Worm (Caenorhabditis elegans) whole organism, L2 larva: ENCODE measurements around the gene C07E3.9.

ENCODE experiments used
- C34F6.9 ChIP-seq: fragments of 150-350 bp; optimal IDR thresholded peaks from 2 replicates; lab custom pipeline; 2014; ENCODE audit warnings: missing biosample characterization, missing genetic modification characterization
- F13H6.1 ChIP-seq: sonication (generic microtip); optimal IDR thresholded peaks from 2 replicates; lab custom pipeline; 2016; ENCODE audit warnings: missing genetic modification characterization, missing compliant biosample characterization
- R02D3.7 ChIP-seq: fragments of 150-350 bp; optimal IDR thresholded peaks from 2 replicates; lab custom pipeline; 2014; ENCODE audit warnings: missing biosample characterization, missing genetic modification characterization
- Y55F3AM.14 ChIP-seq: fragments of 200-800 bp; sonication (Bioruptor generic); optimal IDR thresholded peaks from 2 replicates; lab custom pipeline; 2018; ENCODE audit warnings: mild to moderate bottlenecking, missing genetic modification characterization, missing compliant biosample characterization
- ZK546.5 ChIP-seq: sonication (generic microtip); optimal IDR thresholded peaks from 2 replicates; lab custom pipeline; 2017; ENCODE audit warnings: missing biosample characterization, missing genetic modification characterization
- alr-1 ChIP-seq: fragments of 150-350 bp; optimal IDR thresholded peaks from 2 replicates; lab custom pipeline; 2014; ENCODE audit warnings: missing biosample characterization, missing genetic modification characterization
- aly-2 ChIP-seq: fragments of 150-350 bp; optimal IDR thresholded peaks from 2 replicates; lab custom pipeline; 2014; ENCODE audit warnings: missing biosample characterization, missing genetic modification characterization
- ama-1 ChIP-seq: fragments of 150-350 bp; optimal IDR thresholded peaks from 2 replicates; lab custom pipeline; 2018; ENCODE audit warnings: inconsistent platforms
- blmp-1 ChIP-seq: sonication (generic microtip); optimal IDR thresholded peaks from 2 replicates; lab custom pipeline; 2017; ENCODE audit warnings: missing genetic modification characterization, mild to moderate bottlenecking, missing compliant biosample characterization, antibody characterized with exemption, moderate library complexity; ENCODE audit not compliant: insufficient read depth
- ceh-16 ChIP-seq: fragments of 150-350 bp; optimal IDR thresholded peaks from 2 replicates; lab custom pipeline; 2014; ENCODE audit warnings: missing biosample characterization, missing genetic modification characterization
- ceh-82 ChIP-seq: fragments of 150-350 bp; optimal IDR thresholded peaks from 2 replicates; lab custom pipeline; 2014; ENCODE audit warnings: missing biosample characterization, missing genetic modification characterization
- crh-2 ChIP-seq: sonication (generic microtip); optimal IDR thresholded peaks from 2 replicates; lab custom pipeline; 2017; ENCODE audit warnings: missing biosample characterization, missing genetic modification characterization
- dmd-4 ChIP-seq: sonication (generic microtip); optimal IDR thresholded peaks from 2 replicates; lab custom pipeline; 2017; ENCODE audit warnings: missing biosample characterization, missing genetic modification characterization
- egl-27 ChIP-seq: sonication (generic microtip); optimal IDR thresholded peaks from 3 replicates; lab custom pipeline; 2017; ENCODE audit warnings: missing biosample characterization, missing genetic modification reagents, missing genetic modification characterization
- elt-1 ChIP-seq: fragments of 150-350 bp; optimal IDR thresholded peaks from 2 replicates; lab custom pipeline; 2014; ENCODE audit warnings: missing biosample characterization, missing genetic modification characterization
- elt-3 ChIP-seq: sonication (generic microtip); optimal IDR thresholded peaks from 2 replicates; lab custom pipeline; 2017; ENCODE audit warnings: missing biosample characterization, missing genetic modification characterization
- fos-1 ChIP-seq: fragments of 150-350 bp; optimal IDR thresholded peaks from 2 replicates; lab custom pipeline; 2014; ENCODE audit warnings: missing biosample characterization, missing genetic modification characterization
- gmeb-1 ChIP-seq: fragments of 150-350 bp; optimal IDR thresholded peaks from 2 replicates; lab custom pipeline; 2014; ENCODE audit warnings: missing biosample characterization, missing genetic modification characterization
- lin-11 ChIP-seq: fragments of 150-350 bp; sonication (generic microtip); optimal IDR thresholded peaks from 2 replicates; lab custom pipeline; 2014; ENCODE audit warnings: missing biosample characterization, missing genetic modification characterization, inconsistent platforms, mixed read lengths
- lin-13 ChIP-seq: fragments of 150-350 bp; optimal IDR thresholded peaks from 2 replicates; lab custom pipeline; 2014; ENCODE audit warnings: missing biosample characterization, missing genetic modification reagents, missing genetic modification characterization
- lin-39 ChIP-seq: fragments of 150-350 bp; optimal IDR thresholded peaks from 2 replicates; lab custom pipeline; 2014; ENCODE audit warnings: missing biosample characterization, missing genetic modification reagents, missing genetic modification characterization
- lsy-2 ChIP-seq, 2 experiments: fragments of 150-350 bp in 1 of 2; sonication (generic microtip) in 1 of 2; optimal IDR thresholded peaks; 2 replicates each; lab custom pipeline; 2014 to 2017; ENCODE audit warnings: missing biosample characterization in 2 of 2, missing genetic modification characterization in 2 of 2
- mab-5 ChIP-seq: fragments of 150-350 bp; optimal IDR thresholded peaks from 2 replicates; lab custom pipeline; 2014; ENCODE audit warnings: missing biosample characterization, missing genetic modification characterization
- mbf-1 ChIP-seq: sonication (generic microtip); optimal IDR thresholded peaks from 2 replicates; lab custom pipeline; 2017; ENCODE audit warnings: missing biosample characterization, missing genetic modification characterization
- mdl-1 ChIP-seq, 2 experiments: fragments of 150-350 bp in 1 of 2; sonication (generic microtip) in 1 of 2; optimal IDR thresholded peaks; 2 replicates each; lab custom pipeline; 2017; ENCODE audit warnings: missing biosample characterization in 2 of 2, missing genetic modification characterization in 2 of 2
- nhr-10 ChIP-seq: sonication (generic microtip); optimal IDR thresholded peaks from 2 replicates; lab custom pipeline; 2017; ENCODE audit warnings: missing biosample characterization, missing genetic modification characterization
- nhr-11 ChIP-seq: fragments of 150-350 bp; optimal IDR thresholded peaks from 2 replicates; lab custom pipeline; 2014; ENCODE audit warnings: missing biosample characterization, missing genetic modification characterization
- nhr-12 ChIP-seq: fragments of 150-350 bp; optimal IDR thresholded peaks from 2 replicates; lab custom pipeline; 2014; ENCODE audit warnings: missing biosample characterization, missing genetic modification characterization
- nhr-129 ChIP-seq: fragments of 150-350 bp; optimal IDR thresholded peaks from 2 replicates; lab custom pipeline; 2014; ENCODE audit warnings: missing biosample characterization, missing genetic modification characterization
- nhr-21 ChIP-seq: fragments of 150-350 bp; optimal IDR thresholded peaks from 2 replicates; lab custom pipeline; 2014; ENCODE audit warnings: missing biosample characterization, missing genetic modification characterization
- nhr-23 ChIP-seq: fragments of 150-350 bp; optimal IDR thresholded peaks from 2 replicates; lab custom pipeline; 2014; ENCODE audit warnings: missing biosample characterization, missing genetic modification reagents, missing genetic modification characterization
- nhr-237 ChIP-seq: fragments of 150-350 bp; optimal IDR thresholded peaks from 2 replicates; lab custom pipeline; 2014; ENCODE audit warnings: missing biosample characterization, missing genetic modification characterization
- nhr-25 ChIP-seq: fragments of 150-350 bp; sonication (generic microtip); optimal IDR thresholded peaks from 3 replicates; lab custom pipeline; 2014; ENCODE audit warnings: missing biosample characterization, missing genetic modification characterization
- nhr-6 ChIP-seq: fragments of 150-350 bp; optimal IDR thresholded peaks from 2 replicates; lab custom pipeline; 2014; ENCODE audit warnings: missing biosample characterization, missing genetic modification characterization
- nhr-77 ChIP-seq: fragments of 150-350 bp; optimal IDR thresholded peaks from 2 replicates; lab custom pipeline; 2014; ENCODE audit warnings: missing biosample characterization, missing genetic modification characterization
- peb-1 ChIP-seq: fragments of 150-350 bp; optimal IDR thresholded peaks from 2 replicates; lab custom pipeline; 2014; ENCODE audit warnings: missing biosample characterization, missing genetic modification characterization
- sem-4 ChIP-seq: fragments of 150-350 bp; optimal IDR thresholded peaks from 2 replicates; lab custom pipeline; 2014; ENCODE audit warnings: missing biosample characterization, missing genetic modification reagents, missing genetic modification characterization
- skn-1 ChIP-seq: sonication (generic microtip); optimal IDR thresholded peaks from 2 replicates; lab custom pipeline; 2017; ENCODE audit warnings: missing biosample characterization, missing genetic modification characterization
- sma-3 ChIP-seq: sonication (generic microtip); optimal IDR thresholded peaks from 2 replicates; lab custom pipeline; 2016; ENCODE audit warnings: missing genetic modification reagents, missing genetic modification characterization, missing compliant biosample characterization
- sma-9 ChIP-seq, 2 experiments: fragments of 150-350 bp in 1 of 2; sonication (generic microtip) in 1 of 2; optimal IDR thresholded peaks; 2 replicates each; lab custom pipeline; 2014 to 2016; ENCODE audit warnings: missing genetic modification characterization in 2 of 2, mild to moderate bottlenecking in 1 of 2, missing biosample characterization in 1 of 2, missing compliant biosample characterization in 1 of 2, missing genetic modification reagents in 1 of 2, moderate library complexity in 1 of 2
- snpc-4 ChIP-seq: fragments of 150-350 bp; optimal IDR thresholded peaks from 2 replicates; lab custom pipeline; 2014; ENCODE audit warnings: missing biosample characterization, missing genetic modification characterization
- unc-39 ChIP-seq: fragments of 150-350 bp; optimal IDR thresholded peaks from 2 replicates; lab custom pipeline; 2014; ENCODE audit warnings: missing biosample characterization, missing genetic modification characterization
- unc-55 ChIP-seq: fragments of 150-350 bp; sonication (generic microtip); optimal IDR thresholded peaks from 3 replicates; lab custom pipeline; 2014; ENCODE audit warnings: missing biosample characterization, missing genetic modification reagents, missing genetic modification characterization
- unc-62 ChIP-seq: fragments of 150-350 bp; optimal IDR thresholded peaks from 2 replicates; lab custom pipeline; 2014; ENCODE audit warnings: missing biosample characterization, missing genetic modification reagents, missing genetic modification characterization
- zag-1 ChIP-seq: fragments of 150-350 bp; optimal IDR thresholded peaks from 2 replicates; lab custom pipeline; 2014; ENCODE audit warnings: missing biosample characterization, missing genetic modification characterization
- ztf-1 ChIP-seq: fragments of 200-800 bp; sonication (Bioruptor generic); conservative IDR thresholded peaks from 2 replicates; pipeline ENCODE4 v1.3.6; 2022; ENCODE audit warnings: missing genetic modification characterization, missing compliant biosample characterization
- ztf-11 ChIP-seq: sonication (generic microtip); optimal IDR thresholded peaks from 2 replicates; lab custom pipeline; 2017; ENCODE audit warnings: missing biosample characterization, missing genetic modification characterization
- ztf-4 ChIP-seq: fragments of 150-350 bp; optimal IDR thresholded peaks from 2 replicates; lab custom pipeline; 2014; ENCODE audit warnings: missing biosample characterization, missing genetic modification characterization

Gene C07E3.9

ce11 chrII:10388041-10388706, 37.6 kb downstream of the C07E3.9 start (continued):
- TF ChIP-seq mab-5 (peak; percentile 41), nhr-23 (tag; lab: Kevin White, UChicago) (no peak), ztf-4 (tag; lab: Kevin White, UChicago) (peak; percentile 75), nhr-129 (tag; lab: Kevin White, UChicago) (peak; percentile 27), sem-4 (tag; lab: Kevin White, UChicago) (peak; percentile 90), ztf-1 (GFP tag; lab: Robert Waterston, UW) (no peak), unc-39 (tag; lab: Kevin White, UChicago) (no peak), skn-1 (no peak), unc-55 (GFP tag; lab: Kevin White, UChicago) (peak; percentile 75), ztf-11 (tag; lab: Kevin White, UChicago) (no peak), Y55F3AM.14 (GFP tag; lab: Kevin White, UChicago) (no peak), R02D3.7 (peak; percentile 94), nhr-21 (tag; lab: Kevin White, UChicago) (peak; percentile 58), elt-3 (tag; lab: Kevin White, UChicago) (no peak), C34F6.9 (tag; lab: Kevin White, UChicago) (peak; percentile 76), nhr-6 (tag; lab: Kevin White, UChicago) (peak; percentile 32), sma-9 (GFP tag; optimal IDR thresholded peaks at IDR 0.05; lab: Kevin White, UChicago) (peak; percentile 67), sma-9 (tag; optimal IDR thresholded peaks at IDR 0.05; lab: Kevin White, UChicago) (no peak)

- TF ChIP-seq sma-9 (GFP tag; optimal IDR thresholded peaks at IDR 0.05; lab: Kevin White, UChicago) (peak; percentile 89), sma-9 (tag; optimal IDR thresholded peaks at IDR 0.05; lab: Kevin White, UChicago) (no peak), F13H6.1 (tag; lab: Kevin White, UChicago) (peak; percentile 79), unc-39 (tag; lab: Kevin White, UChicago) (no peak), egl-27 (tag; lab: Kevin White, UChicago) (no peak), ceh-16 (tag; lab: Kevin White, UChicago) (no peak), R02D3.7 (no peak), lin-39 (tag; lab: Kevin White, UChicago) (no peak), Y55F3AM.14 (GFP tag; lab: Kevin White, UChicago) (peak; percentile 34), nhr-21 (tag; lab: Kevin White, UChicago) (peak; percentile 86), lsy-2 (tag; optimal IDR thresholded peaks at IDR 0.05; lab: Kevin White, UChicago) (peak in 1 of 2 experiments; percentile 65), nhr-129 (tag; lab: Kevin White, UChicago) (peak; percentile 63), C34F6.9 (tag; lab: Kevin White, UChicago) (peak; percentile 39), ztf-4 (tag; lab: Kevin White, UChicago) (no peak), nhr-12 (tag; lab: Kevin White, UChicago) (no peak), mab-5 (no peak), peb-1 (tag; lab: Kevin White, UChicago) (no peak), nhr-77 (tag; lab: Kevin White, UChicago) (no peak), lin-11 (no peak), ztf-1 (GFP tag; lab: Robert Waterston, UW) (no peak), nhr-25 (tag; lab: Kevin White, UChicago) (peak; percentile 83), sma-3 (GFP tag; lab: Kevin White, UChicago) (peak; percentile 90), nhr-10 (tag; lab: Kevin White, UChicago) (no peak), crh-2 (peak; percentile 74), blmp-1 (tag; lab: Kevin White, UChicago) (peak; percentile 86), mdl-1 (tag; optimal IDR thresholded peaks at IDR 0.05; lab: Kevin White, UChicago) (peak; percentile 55 to 58), nhr-23 (tag; lab: Kevin White, UChicago) (no peak), nhr-237 (tag; lab: Kevin White, UChicago) (no peak), elt-1 (tag; lab: Kevin White, UChicago) (no peak), alr-1 (tag; lab: Kevin White, UChicago) (no peak), nhr-11 (tag; lab: Kevin White, UChicago) (no peak), lin-13 (GFP tag; lab: Kevin White, UChicago) (peak; percentile 52), dmd-4 (tag; lab: Kevin White, UChicago) (no peak), unc-55 (GFP tag; lab: Kevin White, UChicago) (no peak), zag-1 (tag; lab: Kevin White, UChicago) (no peak), ZK546.5 (tag; lab: Kevin White, UChicago) (no peak), sem-4 (tag; lab: Kevin White, UChicago) (peak; percentile 39), ama-1 (lab: Kevin White, UChicago) (peak; percentile 61), elt-3 (tag; lab: Kevin White, UChicago) (no peak), snpc-4 (tag; lab: Kevin White, UChicago) (peak; percentile 17), skn-1 (no peak), unc-62 (no peak), nhr-6 (tag; lab: Kevin White, UChicago) (peak; percentile 67), mbf-1 (tag; lab: Kevin White, UChicago) (no peak), gmeb-1 (peak; percentile 56), ceh-82 (no peak), ztf-11 (tag; lab: Kevin White, UChicago) (no peak), aly-2 (tag; lab: Kevin White, UChicago) (no peak), fos-1 (tag; lab: Kevin White, UChicago) (peak; percentile 71)
Observed at ce11 chrII:10389038-10389437, 38.5 kb downstream of the C07E3.9 start.
